Fruit fly (Drosophila melanogaster) whole organism, embryonic: ENCODE measurements around the gene haf.

Experiments used
- Ada2b ChIP-seq: fragments of 200-800 bp; sonication (Bioruptor generic); IDR thresholded peaks from 2 replicates; pipeline ENCODE4 v1.3.6; 2022; ENCODE audit warnings: missing biosample characterization, missing genetic modification characterization
- Adf1 ChIP-seq: fragments of 200-800 bp; sonication (Bioruptor generic); IDR thresholded peaks from 2 replicates; pipeline ENCODE4 v1.3.6; 2022; ENCODE audit warnings: missing biosample characterization, missing genetic modification characterization
- Atf6 ChIP-seq: fragments of 200-800 bp; sonication (Bioruptor generic); IDR thresholded peaks from 2 replicates; pipeline ENCODE4 v1.3.6; 2022; ENCODE audit warnings: missing biosample characterization, missing genetic modification characterization
- C15 ChIP-seq: fragments of 200-800 bp; sonication (Bioruptor generic); IDR thresholded peaks from 3 replicates; pipeline ENCODE4 v1.3.6; 2022; ENCODE audit warnings: missing biosample characterization, missing genetic modification characterization
- CG10274 ChIP-seq: fragments of 200-800 bp; sonication (Bioruptor generic); optimal IDR thresholded peaks from 3 replicates; lab custom pipeline; 2017; ENCODE audit warnings: missing biosample characterization, mild to moderate bottlenecking, missing genetic modification characterization
- CG10462 ChIP-seq: fragments of 200-800 bp; sonication (Bioruptor generic); optimal IDR thresholded peaks from 2 replicates; lab custom pipeline; 2016; ENCODE audit warnings: missing biosample characterization, missing genetic modification characterization
- CG11560 ChIP-seq: fragments of 200-800 bp; sonication (Bioruptor generic); IDR thresholded peaks from 3 replicates; pipeline ENCODE4 v1.3.6; 2022; ENCODE audit warnings: missing biosample characterization, missing genetic modification characterization
- CG12942 ChIP-seq: fragments of 200-800 bp; sonication (Bioruptor generic); optimal IDR thresholded peaks from 3 replicates; lab custom pipeline; 2016; ENCODE audit warnings: missing biosample characterization, missing genetic modification characterization
- CG1647 ChIP-seq: fragments of 200-800 bp; sonication (Bioruptor generic); optimal IDR thresholded peaks from 3 replicates; lab custom pipeline; 2016; ENCODE audit warnings: missing biosample characterization, missing genetic modification characterization
- CG16815 ChIP-seq: fragments of 200-800 bp; sonication (Bioruptor generic); optimal IDR thresholded peaks from 3 replicates; lab custom pipeline; 2017; ENCODE audit warnings: missing biosample characterization, mild to moderate bottlenecking, missing genetic modification characterization
- CG17568 ChIP-seq: fragments of 200-800 bp; sonication (Bioruptor generic); optimal IDR thresholded peaks from 2 replicates; lab custom pipeline; 2018; ENCODE audit warnings: missing biosample characterization, mild to moderate bottlenecking, missing genetic modification characterization, moderate library complexity
- CG18011 ChIP-seq: fragments of 200-800 bp; sonication (Bioruptor generic); optimal IDR thresholded peaks from 2 replicates; lab custom pipeline; 2017; ENCODE audit warnings: missing biosample characterization, missing genetic modification characterization, mild to moderate bottlenecking, moderate library complexity, missing genotype
- CG18262 ChIP-seq: fragments of 200-800 bp; optimal IDR thresholded peaks from 3 replicates; lab custom pipeline; 2019; ENCODE audit warnings: missing biosample characterization, mild to moderate bottlenecking, missing genetic modification characterization, moderate library complexity
- CG18599 ChIP-seq: fragments of 200-800 bp; sonication (Bioruptor generic); optimal IDR thresholded peaks from 3 replicates; lab custom pipeline; 2017; ENCODE audit warnings: missing biosample characterization, missing genetic modification characterization, mild to moderate bottlenecking, moderate library complexity, missing genetic modification reagents
- CG30403 ChIP-seq: fragments of 200-800 bp; sonication (Bioruptor generic); optimal IDR thresholded peaks from 3 replicates; lab custom pipeline; 2016; ENCODE audit warnings: missing biosample characterization, missing genetic modification characterization
- CG3995 ChIP-seq: fragments of 200-800 bp; sonication (Bioruptor generic); optimal IDR thresholded peaks from 3 replicates; lab custom pipeline; 2016; ENCODE audit warnings: missing biosample characterization, missing genetic modification characterization
- CG4820 ChIP-seq: fragments of 200-800 bp; sonication (Bioruptor generic); optimal IDR thresholded peaks from 3 replicates; lab custom pipeline; 2016; ENCODE audit warnings: missing biosample characterization, missing genetic modification characterization
- CG4854 ChIP-seq: fragments of 200-800 bp; sonication (Bioruptor generic); optimal IDR thresholded peaks from 2 replicates; lab custom pipeline; 2016; ENCODE audit warnings: missing biosample characterization, missing genetic modification characterization, inconsistent platforms
- CG6272 ChIP-seq: fragments of 200-800 bp; sonication (Bioruptor generic); IDR thresholded peaks from 2 replicates; pipeline ENCODE4 v1.3.6; 2022; ENCODE audit warnings: missing biosample characterization, missing genetic modification characterization
- CG6689 ChIP-seq: fragments of 200-800 bp; sonication (Bioruptor generic); IDR thresholded peaks from 2 replicates; pipeline ENCODE4 v1.3.6; 2022; ENCODE audit warnings: missing biosample characterization, missing genetic modification characterization
- CG6854 ChIP-seq: fragments of 200-800 bp; sonication (Bioruptor generic); optimal IDR thresholded peaks from 3 replicates; lab custom pipeline; 2017; ENCODE audit warnings: missing biosample characterization, mild to moderate bottlenecking, missing genetic modification characterization
- CG9932 ChIP-seq: fragments of 200-800 bp; sonication (Bioruptor generic); IDR thresholded peaks from 2 replicates; pipeline ENCODE4 v1.3.6; 2022; ENCODE audit warnings: missing biosample characterization, missing genetic modification characterization
- ERR ChIP-seq: fragments of 200-800 bp; sonication (Bioruptor generic); optimal IDR thresholded peaks from 2 replicates; lab custom pipeline; 2016; ENCODE audit warnings: missing biosample characterization, missing genetic modification characterization
- Eip74EF ChIP-seq, 2 experiments: fragments of 200-800 bp in 1 of 2; fragments of >200 bp in 1 of 2; sonication (Bioruptor generic) in 1 of 2; optimal IDR thresholded peaks; 2 replicates each; lab custom pipeline; 2017 to 2019; ENCODE audit warnings: missing biosample characterization in 2 of 2, missing genetic modification characterization in 2 of 2, mild to moderate bottlenecking in 1 of 2, moderate library complexity in 1 of 2
- Lpt ChIP-seq: fragments of >200 bp; optimal IDR thresholded peaks from 2 replicates; lab custom pipeline; 2018; ENCODE audit warnings: missing biosample characterization, missing genetic modification characterization
- NC2α ChIP-seq: fragments of 200-800 bp; sonication (Bioruptor generic); optimal IDR thresholded peaks from 2 replicates; lab custom pipeline; 2016; ENCODE audit warnings: missing biosample characterization, missing genetic modification characterization
- Nf-YB ChIP-seq: fragments of 200-800 bp; sonication (Bioruptor generic); optimal IDR thresholded peaks from 3 replicates; lab custom pipeline; 2019; ENCODE audit warnings: missing biosample characterization, mild to moderate bottlenecking, missing genetic modification characterization, moderate library complexity
- Spps ChIP-seq: fragments of 200-800 bp; sonication (Bioruptor generic); optimal IDR thresholded peaks from 2 replicates; lab custom pipeline; 2018; ENCODE audit warnings: missing biosample characterization, mild to moderate bottlenecking, missing genetic modification characterization
- az2 ChIP-seq: fragments of 200-800 bp; sonication (Bioruptor generic); optimal IDR thresholded peaks from 3 replicates; lab custom pipeline; 2016; ENCODE audit warnings: missing biosample characterization, missing genetic modification characterization
- bbx ChIP-seq: fragments of 200-800 bp; sonication (Bioruptor generic); IDR thresholded peaks from 2 replicates; pipeline ENCODE4 v1.3.6; 2022; ENCODE audit warnings: missing biosample characterization, missing genetic modification characterization; ENCODE audit not compliant: partially characterized antibody
- caup ChIP-seq: fragments of 200-800 bp; sonication (Bioruptor generic); optimal IDR thresholded peaks from 3 replicates; lab custom pipeline; 2017; ENCODE audit warnings: missing biosample characterization, mild to moderate bottlenecking, missing genetic modification characterization, moderate library complexity; ENCODE audit not compliant: severe bottlenecking
- chinmo ChIP-seq: fragments of 200-800 bp; sonication (Bioruptor generic); IDR thresholded peaks from 4 replicates; pipeline ENCODE4 v1.3.6; 2022; ENCODE audit warnings: missing biosample characterization, missing genetic modification characterization; ENCODE audit not compliant: partially characterized antibody
- ewg ChIP-seq: fragments of 200-800 bp; sonication (Bioruptor generic); optimal IDR thresholded peaks from 3 replicates; lab custom pipeline; 2017; ENCODE audit warnings: mild to moderate bottlenecking, missing biosample characterization, missing genetic modification reagents, missing genetic modification characterization
- fru ChIP-seq: fragments of >200 bp; optimal IDR thresholded peaks from 2 replicates; lab custom pipeline; 2017
- hbn ChIP-seq: fragments of 200-800 bp; sonication (Bioruptor generic); IDR thresholded peaks from 2 replicates; pipeline ENCODE4 v1.3.6; 2022; ENCODE audit warnings: missing biosample characterization, missing genetic modification characterization; ENCODE audit not compliant: partially characterized antibody
- hth ChIP-seq: fragments of >200 bp; optimal IDR thresholded peaks from 2 replicates; lab custom pipeline; 2017; ENCODE audit warnings: inconsistent platforms
- ken ChIP-seq: fragments of 200-800 bp; sonication (Bioruptor generic); IDR thresholded peaks from 3 replicates; pipeline ENCODE4 v1.3.6; 2022; ENCODE audit warnings: missing biosample characterization, missing genetic modification characterization
- klu ChIP-seq: fragments of 200-800 bp; sonication (Bioruptor generic); IDR thresholded peaks from 2 replicates; pipeline ENCODE4 v1.3.6; 2022; ENCODE audit warnings: missing biosample characterization, missing genetic modification characterization
- mld ChIP-seq: fragments of 200-800 bp; sonication (Bioruptor generic); IDR thresholded peaks from 3 replicates; pipeline ENCODE4 v1.3.6; 2022; ENCODE audit warnings: missing biosample characterization, missing genetic modification characterization; ENCODE audit not compliant: partially characterized antibody
- p53 ChIP-seq: fragments of 200-800 bp; sonication (Bioruptor generic); optimal IDR thresholded peaks from 2 replicates; lab custom pipeline; 2016; ENCODE audit warnings: missing biosample characterization, missing genetic modification characterization
- pan ChIP-seq, 4 experiments: fragments of >200 bp in 3 of 4; fragments of 200-800 bp in 1 of 4; sonication (Bioruptor generic) in 1 of 4; optimal IDR thresholded peaks in 3 of 4; IDR thresholded peaks in 1 of 4; 2 replicates each; pipeline versions ENCODE4 v1.3.6 to Lab custom; 2017 to 2022; ENCODE audit warnings: missing biosample characterization in 2 of 4, missing genetic modification characterization in 2 of 4, mixed read lengths in 1 of 4
- pros ChIP-seq: fragments of 200-800 bp; sonication (Bioruptor generic); optimal IDR thresholded peaks from 3 replicates; lab custom pipeline; 2019; ENCODE audit warnings: missing biosample characterization, mild to moderate bottlenecking, missing genetic modification characterization, moderate library complexity
- ranshi ChIP-seq: fragments of 200-800 bp; sonication (Bioruptor generic); IDR thresholded peaks from 2 replicates; pipeline ENCODE4 v1.3.6; 2022; ENCODE audit warnings: missing biosample characterization, missing genetic modification characterization
- repo ChIP-seq: fragments of 200-800 bp; sonication (Bioruptor generic); optimal IDR thresholded peaks from 2 replicates; lab custom pipeline; 2016; ENCODE audit warnings: missing biosample characterization, missing genetic modification characterization
- sd ChIP-seq: fragments of 200-800 bp; sonication (Bioruptor generic); optimal IDR thresholded peaks from 3 replicates; lab custom pipeline; 2018; ENCODE audit warnings: missing biosample characterization, mild to moderate bottlenecking, missing genetic modification characterization, moderate library complexity
- so ChIP-seq: fragments of 200-800 bp; sonication (Bioruptor generic); IDR thresholded peaks from 3 replicates; pipeline ENCODE4 v1.3.6; 2022; ENCODE audit warnings: missing biosample characterization, missing genetic modification characterization
- ssp ChIP-seq: fragments of 200-800 bp; sonication (Bioruptor generic); IDR thresholded peaks from 2 replicates; pipeline ENCODE4 v1.3.6; 2022; ENCODE audit warnings: missing biosample characterization, missing genetic modification characterization
- trem ChIP-seq: fragments of 200-800 bp; optimal IDR thresholded peaks from 3 replicates; lab custom pipeline; 2019; ENCODE audit warnings: missing biosample characterization, mild to moderate bottlenecking, missing genetic modification characterization, moderate library complexity
- vnd ChIP-seq: fragments of 200-800 bp; sonication (Bioruptor generic); IDR thresholded peaks from 3 replicates; pipeline ENCODE4 v1.3.6; 2022; ENCODE audit warnings: missing biosample characterization, missing genetic modification characterization; ENCODE audit not compliant: partially characterized antibody
- zfh2 ChIP-seq: fragments of 200-800 bp; sonication (Bioruptor generic); optimal IDR thresholded peaks from 2 replicates; lab custom pipeline; 2016; ENCODE audit warnings: missing biosample characterization, missing genetic modification characterization

haf gene

dm6 chr2L:1648677-1649078 lies 93.7 kb downstream of the haf start (continued):
- TF ChIP-seq CG6272 (no peak), Atf6 (GFP tag; lab: Robert Waterston, UW) (peak; percentile 55), ranshi (peak; percentile 45; the same call in 1 of the 2 replicates), C15 (GFP tag; lab: Robert Waterston, UW) (no peak), CG17568 (GFP tag; lab: Kevin White, UChicago) (peak; percentile 94), CG12942 (peak; percentile 81), ewg (peak; percentile 80), Adf1 (GFP tag; lab: Robert Waterston, UW) (peak; percentile 87), CG9932 (GFP tag; lab: Robert Waterston, UW) (no peak), CG11560 (no peak), sd (peak; percentile 87), az2 (GFP tag; lab: Kevin White, UChicago) (peak; percentile 29), CG10462 (GFP tag; lab: Kevin White, UChicago) (peak; percentile 22), vnd (GFP tag; lab: Robert Waterston, UW) (no peak), caup (GFP tag; lab: Kevin White, UChicago) (peak; percentile 84), ERR (GFP tag; lab: Kevin White, UChicago) (peak; percentile 57), CG4820 (GFP tag; lab: Kevin White, UChicago) (peak; percentile 65), Ada2b (GFP tag; lab: Robert Waterston, UW) (peak; percentile 47; the same call in 1 of the 2 replicates), zfh2 (GFP tag; lab: Kevin White, UChicago) (no peak), trem (peak; percentile 50), CG18262 (tag; lab: Kevin White, UChicago) (peak; percentile 20), ken (peak; percentile 78; the same call in 2 of the 3 replicates), Spps (tag; lab: Kevin White, UChicago) (peak; percentile 20), Lpt (no peak), pan (optimal IDR thresholded peaks at IDR 0.05; lab: Kevin White, UChicago) (no peak), pan (GFP tag; optimal IDR thresholded peaks at IDR 0.05 in 1 of 2, IDR thresholded peaks at IDR 0.05 in 1 of 2) (peak in 1 of 2 experiments; percentile 80), chinmo (GFP tag; lab: Robert Waterston, UW) (peak; percentile 100), klu (GFP tag; lab: Robert Waterston, UW) (0 out of 2 replicates have a peak, but pooled peaks have one; percentile 7), ssp (GFP tag; lab: Robert Waterston, UW) (no peak), hth (lab: Kevin White, UChicago) (no peak), NC2α (GFP tag; lab: Kevin White, UChicago) (peak; percentile 86), hbn (no peak), CG6854 (GFP tag; lab: Kevin White, UChicago) (peak; percentile 69), CG6689 (GFP tag; lab: Robert Waterston, UW) (peak; percentile 67), fru (lab: Kevin White, UChicago) (no peak), p53 (peak; percentile 92), Nf-YB (GFP tag; lab: Kevin White, UChicago) (peak; percentile 44), CG30403 (GFP tag; lab: Kevin White, UChicago) (no peak), CG4854 (GFP tag; lab: Kevin White, UChicago) (peak; percentile 80), mld (GFP tag; lab: Robert Waterston, UW) (no peak), Eip74EF (GFP tag; optimal IDR thresholded peaks at IDR 0.05; lab: Kevin White, UChicago) (peak in 1 of 2 experiments; percentile 80), CG10274 (peak; percentile 40), bbx (no peak), CG18599 (GFP tag; lab: Kevin White, UChicago) (peak; percentile 75), CG18011 (GFP tag; lab: Kevin White, UChicago) (peak; percentile 45), so (GFP tag; lab: Robert Waterston, UW) (peak; percentile 73; the same call in 2 of the 3 replicates), CG16815 (GFP tag; lab: Kevin White, UChicago) (no peak), pros (no peak), CG3995 (GFP tag; lab: Kevin White, UChicago) (peak; percentile 15), CG1647 (peak; percentile 85), repo (peak; percentile 77)
